Worm (Caenorhabditis elegans) whole organism, L2 larva: ENCODE measurements around the gene tmed-4.

Experiments used
- C34F6.9 ChIP-seq: fragments of 150-350 bp; optimal IDR thresholded peaks from 2 replicates; lab custom pipeline; 2014; ENCODE audit warnings: missing biosample characterization, missing genetic modification characterization
- alr-1 ChIP-seq: fragments of 150-350 bp; optimal IDR thresholded peaks from 2 replicates; lab custom pipeline; 2014; ENCODE audit warnings: missing biosample characterization, missing genetic modification characterization
- aly-2 ChIP-seq: fragments of 150-350 bp; optimal IDR thresholded peaks from 2 replicates; lab custom pipeline; 2014; ENCODE audit warnings: missing biosample characterization, missing genetic modification characterization
- ama-1 ChIP-seq: fragments of 150-350 bp; optimal IDR thresholded peaks from 2 replicates; lab custom pipeline; 2018; ENCODE audit warnings: inconsistent platforms
- blmp-1 ChIP-seq: sonication (generic microtip); optimal IDR thresholded peaks from 2 replicates; lab custom pipeline; 2017; ENCODE audit warnings: missing genetic modification characterization, mild to moderate bottlenecking, missing compliant biosample characterization, antibody characterized with exemption, moderate library complexity; ENCODE audit not compliant: insufficient read depth
- ceh-16 ChIP-seq: fragments of 150-350 bp; optimal IDR thresholded peaks from 2 replicates; lab custom pipeline; 2014; ENCODE audit warnings: missing biosample characterization, missing genetic modification characterization
- elt-1 ChIP-seq: fragments of 150-350 bp; optimal IDR thresholded peaks from 2 replicates; lab custom pipeline; 2014; ENCODE audit warnings: missing biosample characterization, missing genetic modification characterization
- skn-1 ChIP-seq: sonication (generic microtip); optimal IDR thresholded peaks from 2 replicates; lab custom pipeline; 2017; ENCODE audit warnings: missing biosample characterization, missing genetic modification characterization

DNA sequence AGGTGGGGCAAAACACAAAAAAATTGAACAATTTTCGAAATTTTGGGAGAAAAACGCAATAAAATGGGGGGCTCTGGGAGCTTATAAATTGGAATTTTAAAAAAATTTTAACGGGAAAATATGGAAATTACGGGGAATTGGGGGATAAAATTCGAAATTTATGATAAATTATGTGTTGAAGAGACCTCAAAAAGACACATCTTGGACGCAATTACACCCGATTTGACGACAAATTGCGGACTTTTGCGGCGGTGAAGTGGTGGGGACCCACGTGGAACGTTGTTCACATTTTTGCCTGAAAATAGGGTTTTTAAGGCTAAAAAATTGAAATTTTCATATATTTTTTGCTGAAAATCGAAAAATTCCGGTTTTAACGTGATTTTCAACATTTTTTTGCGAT is 40.0 kb downstream of the tmed-4 start:
- no peak for TF ChIP-seq blmp-1
- no peak for TF ChIP-seq ceh-16 (tag; lab: Kevin White, UChicago)
- TF ChIP-seq skn-1 (tag; lab: Kevin White, UChicago) = no peak
- TF ChIP-seq alr-1 (tag; lab: Kevin White, UChicago) = no peak
- TF ChIP-seq C34F6.9 (tag; lab: Kevin White, UChicago) = peak; percentile 11
- TF ChIP-seq elt-1 = no peak
- TF ChIP-seq aly-2 (tag; lab: Kevin White, UChicago) = no peak
- TF ChIP-seq ama-1 = no peak
